Fruit fly (Drosophila melanogaster) whole organism, embryonic: ENCODE results near the gene CG14277.

Experiments
- ATbp ChIP-seq: fragments of 200-800 bp; sonication (Bioruptor generic); optimal IDR thresholded peaks from 2 replicates; lab custom pipeline; 2017; ENCODE audit warnings: missing biosample characterization, mild to moderate bottlenecking, missing genetic modification characterization, missing genetic modification reagents
- C15 ChIP-seq: fragments of 200-800 bp; sonication (Bioruptor generic); IDR thresholded peaks from 3 replicates; pipeline ENCODE4 v1.3.6; 2022; ENCODE audit warnings: missing biosample characterization, missing genetic modification characterization
- CG1024 ChIP-seq: fragments of 200-800 bp; sonication (Bioruptor generic); IDR thresholded peaks from 2 replicates; pipeline ENCODE4 v1.3.6; 2022; ENCODE audit warnings: missing biosample characterization, missing genetic modification characterization
- CG10565 ChIP-seq: fragments of 200-800 bp; sonication (Bioruptor generic); optimal IDR thresholded peaks from 3 replicates; lab custom pipeline; 2016; ENCODE audit warnings: missing biosample characterization, mild to moderate bottlenecking, missing genetic modification characterization
- CG13624 ChIP-seq: fragments of 200-800 bp; sonication (Bioruptor generic); optimal IDR thresholded peaks from 2 replicates; lab custom pipeline; 2016; ENCODE audit warnings: missing biosample characterization, missing genetic modification characterization
- CG15011 ChIP-seq: fragments of 200-800 bp; sonication (Bioruptor generic); optimal IDR thresholded peaks from 3 replicates; lab custom pipeline; 2018; ENCODE audit warnings: missing biosample characterization, mild to moderate bottlenecking, missing genetic modification characterization
- CG1603 ChIP-seq: fragments of 200-800 bp; sonication (Bioruptor generic); optimal IDR thresholded peaks from 2 replicates; lab custom pipeline; 2019; ENCODE audit warnings: missing biosample characterization, mild to moderate bottlenecking, missing genetic modification characterization, moderate library complexity
- CG2120 ChIP-seq: fragments of 200-800 bp; sonication (Bioruptor generic); optimal IDR thresholded peaks from 3 replicates; lab custom pipeline; 2016; ENCODE audit warnings: missing biosample characterization, missing genetic modification characterization
- CG2712 ChIP-seq: fragments of 200-800 bp; optimal IDR thresholded peaks from 3 replicates; lab custom pipeline; 2019; ENCODE audit warnings: missing biosample characterization, mild to moderate bottlenecking, missing genetic modification characterization, moderate library complexity
- CG33213 ChIP-seq: fragments of 200-800 bp; sonication (Bioruptor generic); optimal IDR thresholded peaks from 3 replicates; lab custom pipeline; 2016; ENCODE audit warnings: missing biosample characterization, missing genetic modification characterization
- CG4282 ChIP-seq: fragments of 200-800 bp; sonication (Bioruptor generic); optimal IDR thresholded peaks from 2 replicates; lab custom pipeline; 2016; ENCODE audit warnings: missing biosample characterization, missing genetic modification characterization
- CG4328 ChIP-seq: fragments of 200-800 bp; sonication (Bioruptor generic); optimal IDR thresholded peaks from 3 replicates; lab custom pipeline; 2017; ENCODE audit warnings: missing biosample characterization, missing genetic modification reagents, missing genetic modification characterization
- CG5953 ChIP-seq: fragments of 200-800 bp; sonication (Bioruptor generic); IDR thresholded peaks from 2 replicates; pipeline ENCODE4 v1.3.6; 2022; ENCODE audit warnings: missing biosample characterization, missing genetic modification characterization
- CG6654 ChIP-seq: fragments of 200-800 bp; sonication (Bioruptor generic); optimal IDR thresholded peaks from 2 replicates; lab custom pipeline; 2017; ENCODE audit warnings: missing biosample characterization, mild to moderate bottlenecking, missing genetic modification characterization
- CG8924 ChIP-seq: fragments of 200-800 bp; optimal IDR thresholded peaks from 3 replicates; lab custom pipeline; 2019; ENCODE audit warnings: missing biosample characterization, mild to moderate bottlenecking, missing genetic modification characterization, moderate library complexity
- CG9437 ChIP-seq: fragments of 200-800 bp; sonication (Bioruptor generic); optimal IDR thresholded peaks from 2 replicates; lab custom pipeline; 2018; ENCODE audit warnings: missing biosample characterization, mild to moderate bottlenecking, missing genetic modification characterization
- CrebB ChIP-seq: fragments of 200-800 bp; sonication (Bioruptor generic); optimal IDR thresholded peaks from 3 replicates; lab custom pipeline; 2018; ENCODE audit warnings: missing biosample characterization, mild to moderate bottlenecking, missing genetic modification characterization
- Dad ChIP-seq: fragments of 200-800 bp; sonication (Bioruptor generic); optimal IDR thresholded peaks from 3 replicates; lab custom pipeline; 2016; ENCODE audit warnings: missing biosample characterization, missing genetic modification characterization
- Dfd ChIP-seq, 2 experiments: fragments of >200 bp; optimal IDR thresholded peaks; 2 replicates each; lab custom pipeline; 2017; ENCODE audit warnings: missing biosample characterization in 2 of 2, missing genetic modification characterization in 2 of 2
- Fer2 ChIP-seq: fragments of 200-800 bp; sonication (Bioruptor generic); optimal IDR thresholded peaks from 2 replicates; lab custom pipeline; 2018; ENCODE audit warnings: missing biosample characterization, mild to moderate bottlenecking, missing genetic modification characterization, moderate library complexity
- H15 ChIP-seq: fragments of 200-800 bp; sonication (Bioruptor generic); IDR thresholded peaks from 3 replicates; pipeline ENCODE4 v1.3.6; 2022; ENCODE audit warnings: missing biosample characterization, missing genetic modification characterization
- HLH54F ChIP-seq: fragments of 200-800 bp; sonication (Bioruptor generic); optimal IDR thresholded peaks from 3 replicates; lab custom pipeline; 2016; ENCODE audit warnings: missing biosample characterization, missing genetic modification characterization
- Hr3 ChIP-seq: fragments of 200-800 bp; sonication (Bioruptor generic); optimal IDR thresholded peaks from 3 replicates; lab custom pipeline; 2016; ENCODE audit warnings: missing biosample characterization, missing genetic modification characterization
- NFAT ChIP-seq: fragments of 200-800 bp; sonication (Bioruptor generic); IDR thresholded peaks from 2 replicates; pipeline ENCODE4 v1.3.6; 2022; ENCODE audit warnings: missing biosample characterization, missing genetic modification characterization
- Oli ChIP-seq: fragments of 200-800 bp; sonication (Bioruptor generic); optimal IDR thresholded peaks from 2 replicates; lab custom pipeline; 2018; ENCODE audit warnings: missing biosample characterization, mild to moderate bottlenecking, missing genetic modification characterization, moderate library complexity
- Ptx1 ChIP-seq: fragments of 200-800 bp; sonication (Bioruptor generic); IDR thresholded peaks from 2 replicates; pipeline ENCODE4 v1.3.6; 2022; ENCODE audit warnings: missing biosample characterization, missing genetic modification characterization
- Side ChIP-seq: fragments of 200-800 bp; sonication (Bioruptor generic); optimal IDR thresholded peaks from 2 replicates; lab custom pipeline; 2016; ENCODE audit warnings: missing biosample characterization, missing genetic modification characterization
- Sox100B ChIP-seq: fragments of 200-800 bp; sonication (Bioruptor generic); optimal IDR thresholded peaks from 3 replicates; lab custom pipeline; 2018; ENCODE audit warnings: missing biosample characterization, mild to moderate bottlenecking, missing genetic modification characterization
- Taf1 ChIP-seq: fragments of 200-800 bp; sonication (Bioruptor generic); IDR thresholded peaks from 2 replicates; pipeline ENCODE4 v1.3.6; 2022; ENCODE audit warnings: missing biosample characterization, missing genetic modification characterization
- ab ChIP-seq: fragments of 200-800 bp; sonication (Bioruptor generic); optimal IDR thresholded peaks from 2 replicates; lab custom pipeline; 2016; ENCODE audit warnings: missing biosample characterization, missing genetic modification characterization
- ap ChIP-seq: fragments of 200-800 bp; sonication (Bioruptor generic); IDR thresholded peaks from 2 replicates; pipeline ENCODE4 v1.3.6; 2022; ENCODE audit warnings: missing biosample characterization, missing genetic modification characterization
- ash1 ChIP-seq: fragments of 200-800 bp; sonication (Bioruptor generic); optimal IDR thresholded peaks from 2 replicates; lab custom pipeline; 2018; ENCODE audit warnings: missing biosample characterization, mild to moderate bottlenecking, missing genetic modification characterization
- chinmo ChIP-seq: fragments of 200-800 bp; sonication (Bioruptor generic); IDR thresholded peaks from 4 replicates; pipeline ENCODE4 v1.3.6; 2022; ENCODE audit warnings: missing biosample characterization, missing genetic modification characterization; ENCODE audit not compliant: partially characterized antibody
- dmrt99B ChIP-seq: fragments of 200-800 bp; sonication (Bioruptor generic); optimal IDR thresholded peaks from 2 replicates; lab custom pipeline; 2018; ENCODE audit warnings: missing biosample characterization, mild to moderate bottlenecking, missing genetic modification characterization, moderate library complexity
- gsb ChIP-seq: fragments of 200-800 bp; sonication (Bioruptor generic); IDR thresholded peaks from 2 replicates; pipeline ENCODE4 v1.3.6; 2022; ENCODE audit warnings: missing biosample characterization, missing genetic modification characterization
- her ChIP-seq: fragments of 200-800 bp; sonication (Bioruptor generic); optimal IDR thresholded peaks from 2 replicates; lab custom pipeline; 2016; ENCODE audit warnings: missing biosample characterization, missing genetic modification characterization
- hth ChIP-seq: fragments of >200 bp; optimal IDR thresholded peaks from 2 replicates; lab custom pipeline; 2017; ENCODE audit warnings: inconsistent platforms
- klu ChIP-seq: fragments of 200-800 bp; sonication (Bioruptor generic); IDR thresholded peaks from 2 replicates; pipeline ENCODE4 v1.3.6; 2022; ENCODE audit warnings: missing biosample characterization, missing genetic modification characterization
- lmd ChIP-seq: fragments of 200-800 bp; sonication (Bioruptor generic); IDR thresholded peaks from 2 replicates; pipeline ENCODE4 v1.3.6; 2022; ENCODE audit warnings: missing biosample characterization, missing genetic modification characterization
- lov ChIP-seq, 2 experiments: fragments of 200-800 bp in 1 of 2; fragments of >200 bp in 1 of 2; sonication (Bioruptor generic) in 1 of 2; IDR thresholded peaks in 1 of 2; optimal IDR thresholded peaks in 1 of 2; 2 replicates in 1 of 2; 3 replicates in 1 of 2; pipeline versions ENCODE4 v1.3.6 to Lab custom; 2017 to 2022; ENCODE audit warnings: missing biosample characterization in 1 of 2, missing genetic modification characterization in 1 of 2
- mam ChIP-seq: fragments of 200-800 bp; sonication (Bioruptor generic); optimal IDR thresholded peaks from 3 replicates; lab custom pipeline; 2016; ENCODE audit warnings: missing biosample characterization, missing genetic modification characterization
- nerfin-2 ChIP-seq: fragments of 200-800 bp; sonication (Bioruptor generic); IDR thresholded peaks from 2 replicates; pipeline ENCODE4 v1.3.6; 2022; ENCODE audit warnings: missing biosample characterization, missing genetic modification characterization; ENCODE audit not compliant: partially characterized antibody
- nmo ChIP-seq: fragments of 200-800 bp; sonication (Bioruptor generic); optimal IDR thresholded peaks from 2 replicates; lab custom pipeline; 2018; ENCODE audit warnings: missing biosample characterization, mild to moderate bottlenecking, missing genetic modification characterization, moderate library complexity
- ranshi ChIP-seq: fragments of 200-800 bp; sonication (Bioruptor generic); IDR thresholded peaks from 2 replicates; pipeline ENCODE4 v1.3.6; 2022; ENCODE audit warnings: missing biosample characterization, missing genetic modification characterization
- salm ChIP-seq: fragments of 200-800 bp; sonication (Bioruptor generic); optimal IDR thresholded peaks from 2 replicates; lab custom pipeline; 2018; ENCODE audit warnings: missing biosample characterization, mild to moderate bottlenecking, missing genetic modification characterization
- sens-2 ChIP-seq: fragments of 200-800 bp; sonication (Bioruptor generic); IDR thresholded peaks from 2 replicates; pipeline ENCODE4 v1.3.6; 2022; ENCODE audit warnings: missing biosample characterization, missing genetic modification characterization
- tll ChIP-seq, 2 experiments: fragments of 200-800 bp in 1 of 2; fragments of >200 bp in 1 of 2; sonication (Bioruptor generic) in 1 of 2; optimal IDR thresholded peaks; 2 replicates each; lab custom pipeline; 2017 to 2019; ENCODE audit warnings: missing biosample characterization in 2 of 2, missing genetic modification characterization in 2 of 2, mild to moderate bottlenecking in 1 of 2, moderate library complexity in 1 of 2
- wek ChIP-seq: fragments of 200-800 bp; sonication (Bioruptor generic); optimal IDR thresholded peaks from 3 replicates; lab custom pipeline; 2018; ENCODE audit warnings: missing biosample characterization, mild to moderate bottlenecking, missing genetic modification characterization, moderate library complexity
- zen ChIP-seq: fragments of 200-800 bp; sonication (Bioruptor generic); optimal IDR thresholded peaks from 3 replicates; lab custom pipeline; 2018; ENCODE audit warnings: missing biosample characterization, mild to moderate bottlenecking, missing genetic modification characterization, moderate library complexity

CG14277 gene

DNA sequence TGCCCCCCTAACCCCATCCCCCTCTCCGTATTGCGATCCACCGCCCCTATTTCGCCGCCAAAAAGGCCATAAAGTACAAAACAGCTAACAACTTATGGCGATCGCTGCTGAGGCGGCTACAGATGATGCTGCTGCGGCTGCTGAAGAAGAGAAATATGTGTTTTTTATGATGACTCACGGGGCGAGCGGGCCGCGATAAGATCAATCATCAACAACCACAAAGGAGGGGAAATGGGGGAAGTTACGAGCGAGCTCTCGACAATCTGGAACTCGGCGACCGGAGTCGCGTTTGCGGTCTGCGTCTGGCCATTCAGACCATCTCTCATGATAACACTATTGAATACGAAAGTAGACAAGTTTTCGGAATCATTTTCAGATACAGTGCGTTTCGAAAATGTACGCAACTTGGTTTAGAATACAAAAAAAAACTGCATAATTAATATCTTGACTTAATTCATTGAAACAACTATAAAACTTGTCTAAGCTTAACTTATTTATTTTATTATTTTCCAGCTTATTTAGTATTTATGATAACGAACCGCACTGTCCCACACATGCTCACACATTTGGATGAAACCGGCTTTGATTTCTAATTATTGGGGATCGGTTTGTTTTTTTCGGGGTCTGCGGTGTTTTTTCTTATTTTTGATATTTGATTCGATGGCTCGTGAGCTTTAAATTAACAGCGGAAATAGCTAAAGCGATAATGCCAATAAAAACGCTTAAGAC lies 50.0 kb downstream of the CG14277 start (continued):
- TF ChIP-seq nmo = peak; percentile 96
- peak in 1 of 2 experiments; percentile 36 for TF ChIP-seq tll (GFP tag; optimal IDR thresholded peaks at IDR 0.05; lab: Kevin White, UChicago)
- peak; percentile 86 for TF ChIP-seq zen (tag; lab: Kevin White, UChicago)
- peak; percentile 94 for TF ChIP-seq NFAT (GFP tag; lab: Robert Waterston, UW)
- peak; percentile 93 for TF ChIP-seq CG4328 (GFP tag; lab: Kevin White, UChicago)
- TF ChIP-seq CG9437 (GFP tag; lab: Kevin White, UChicago) = peak; percentile 89
- TF ChIP-seq Hr3 (GFP tag; lab: Kevin White, UChicago) = peak; percentile 93
- no peak for TF ChIP-seq lov (optimal IDR thresholded peaks at IDR 0.05; lab: Kevin White, UChicago)
- peak; percentile 92 for TF ChIP-seq lov (GFP tag; IDR thresholded peaks at IDR 0.05; lab: Robert Waterston, UW)
- peak; percentile 83 for TF ChIP-seq CG33213
- TF ChIP-seq CG4282 = peak; percentile 46
- peak; percentile 68 for TF ChIP-seq ab (GFP tag; lab: Kevin White, UChicago)
- peak; percentile 89 for TF ChIP-seq CG1024 (GFP tag; lab: Robert Waterston, UW)
- TF ChIP-seq CG5953 (GFP tag; lab: Robert Waterston, UW) = peak; percentile 94
- TF ChIP-seq ap (GFP tag; lab: Robert Waterston, UW) = peak; percentile 95
- TF ChIP-seq hth (lab: Kevin White, UChicago) = no peak
- peak; percentile 97 for TF ChIP-seq CG8924 (tag; lab: Kevin White, UChicago)
- peak; percentile 97 for TF ChIP-seq Ptx1 (GFP tag; lab: Robert Waterston, UW)
- TF ChIP-seq Side = peak; percentile 95
- TF ChIP-seq CG2120 (GFP tag; lab: Kevin White, UChicago) = peak; percentile 97
- TF ChIP-seq Taf1 = peak; percentile 94
- peak; percentile 93 for TF ChIP-seq Fer2 (tag; lab: Kevin White, UChicago)
- TF ChIP-seq H15 = peak; percentile 96
- peak; percentile 93 for TF ChIP-seq C15 (GFP tag; lab: Robert Waterston, UW)
- peak; percentile 93 for TF ChIP-seq gsb
- no peak for TF ChIP-seq Dfd (GFP tag; optimal IDR thresholded peaks at IDR 0.05; lab: Kevin White, UChicago)
- peak; percentile 93 for TF ChIP-seq CG1603 (tag; lab: Kevin White, UChicago)
- peak; percentile 87 for TF ChIP-seq her (GFP tag; lab: Kevin White, UChicago)
- peak; percentile 98 for TF ChIP-seq salm (tag; lab: Kevin White, UChicago)
- TF ChIP-seq mam (GFP tag; lab: Kevin White, UChicago) = peak; percentile 94
- peak; percentile 94 for TF ChIP-seq CG13624
- no peak for TF ChIP-seq nerfin-2 (GFP tag; lab: Robert Waterston, UW)
- peak; percentile 77 for TF ChIP-seq CG6654 (GFP tag; lab: Kevin White, UChicago)
- peak; percentile 98 for TF ChIP-seq CG2712 (tag; lab: Kevin White, UChicago)
- peak; percentile 69 for TF ChIP-seq ash1
- peak; percentile 97 for TF ChIP-seq lmd
- peak; percentile 71 for TF ChIP-seq CG10565 (GFP tag; lab: Kevin White, UChicago)
- peak; percentile 97 for TF ChIP-seq Oli
- TF ChIP-seq sens-2 (GFP tag; lab: Robert Waterston, UW) = peak; percentile 93
- peak; percentile 95 for TF ChIP-seq CrebB (tag; lab: Kevin White, UChicago)
- peak; percentile 95 for TF ChIP-seq Sox100B
- 0 out of 4 replicates have a peak, but pooled peaks have one; percentile 59 for TF ChIP-seq chinmo
- TF ChIP-seq HLH54F (GFP tag; lab: Kevin White, UChicago) = peak; percentile 91
- TF ChIP-seq wek (GFP tag; lab: Kevin White, UChicago) = peak; percentile 85
- peak; percentile 94 for TF ChIP-seq klu
- TF ChIP-seq ranshi (GFP tag; lab: Robert Waterston, UW) = peak; percentile 96
- TF ChIP-seq dmrt99B = peak; percentile 97
- peak; percentile 90 for TF ChIP-seq CG15011
- peak; percentile 95 for TF ChIP-seq ATbp
- TF ChIP-seq Dad = peak; percentile 92
